Fruit fly (Drosophila melanogaster) whole organism, prepupa: Measurements from ENCODE around the gene CG8142.

Experiments
- Blimp-1 ChIP-seq: fragments of 200-800 bp; sonication (Bioruptor generic); optimal IDR thresholded peaks from 3 replicates; lab custom pipeline; 2017; ENCODE audit warnings: missing biosample characterization, missing genetic modification characterization, mild to moderate bottlenecking, moderate library complexity, missing genetic modification reagents
- CG10631 ChIP-seq: fragments of 200-800 bp; sonication (Bioruptor generic); optimal IDR thresholded peaks from 2 replicates; lab custom pipeline; 2016; ENCODE audit warnings: missing biosample characterization, missing genetic modification characterization
- CG11294 ChIP-seq: fragments of 200-800 bp; sonication (Bioruptor generic); IDR thresholded peaks from 2 replicates; pipeline ENCODE4 v1.3.6; 2022; ENCODE audit warnings: missing biosample characterization, missing genetic modification characterization
- CG11762 ChIP-seq: fragments of 200-800 bp; sonication (Bioruptor generic); optimal IDR thresholded peaks from 3 replicates; lab custom pipeline; 2016; ENCODE audit warnings: missing biosample characterization, missing genetic modification characterization; ENCODE audit not compliant: insufficient read depth
- CG11902 ChIP-seq: fragments of 200-800 bp; sonication (Bioruptor generic); optimal IDR thresholded peaks from 3 replicates; lab custom pipeline; 2016; ENCODE audit warnings: missing biosample characterization, missing genetic modification characterization
- CG1621 ChIP-seq: fragments of 200-800 bp; sonication (Bioruptor generic); optimal IDR thresholded peaks from 3 replicates; lab custom pipeline; 2018; ENCODE audit warnings: missing biosample characterization, mild to moderate bottlenecking, missing genetic modification characterization
- CG16779 ChIP-seq: fragments of 200-800 bp; sonication (Bioruptor generic); optimal IDR thresholded peaks from 3 replicates; lab custom pipeline; 2017; ENCODE audit warnings: missing biosample characterization, mild to moderate bottlenecking, missing genetic modification characterization
- CG31627 ChIP-seq: fragments of 200-800 bp; sonication (Bioruptor generic); optimal IDR thresholded peaks from 3 replicates; lab custom pipeline; 2016; ENCODE audit warnings: missing biosample characterization, missing genetic modification characterization
- CG32006 ChIP-seq: fragments of 200-800 bp; sonication (Bioruptor generic); optimal IDR thresholded peaks from 3 replicates; lab custom pipeline; 2017; ENCODE audit warnings: missing biosample characterization, mild to moderate bottlenecking, missing genetic modification characterization
- CG34406 ChIP-seq: fragments of 200-800 bp; sonication (Bioruptor generic); optimal IDR thresholded peaks from 3 replicates; lab custom pipeline; 2016; ENCODE audit warnings: missing biosample characterization, missing genetic modification characterization
- CG3919 ChIP-seq: fragments of 200-800 bp; sonication (Bioruptor generic); optimal IDR thresholded peaks from 3 replicates; lab custom pipeline; 2016; ENCODE audit warnings: missing biosample characterization, missing genetic modification characterization
- CG4318 ChIP-seq: fragments of 200-800 bp; sonication (Bioruptor generic); optimal IDR thresholded peaks from 3 replicates; lab custom pipeline; 2017; ENCODE audit warnings: missing biosample characterization, mild to moderate bottlenecking, missing genetic modification characterization
- CG6163 ChIP-seq: fragments of 200-800 bp; sonication (Bioruptor generic); IDR thresholded peaks from 3 replicates; pipeline ENCODE4 v1.3.6; 2022; ENCODE audit warnings: missing biosample characterization, missing genetic modification characterization
- CG6276 ChIP-seq: fragments of 200-800 bp; sonication (Bioruptor generic); optimal IDR thresholded peaks from 2 replicates; lab custom pipeline; 2017; ENCODE audit warnings: missing biosample characterization, mild to moderate bottlenecking, missing genetic modification characterization
- CG6792 ChIP-seq: fragments of 200-800 bp; sonication (Bioruptor generic); optimal IDR thresholded peaks from 3 replicates; lab custom pipeline; 2016; ENCODE audit warnings: missing biosample characterization, missing genetic modification characterization
- CG6808 ChIP-seq: fragments of 200-800 bp; sonication (Bioruptor generic); optimal IDR thresholded peaks from 3 replicates; lab custom pipeline; 2017; ENCODE audit warnings: missing biosample characterization, missing genetic modification characterization, mild to moderate bottlenecking, moderate library complexity, missing genetic modification reagents
- CG7368 ChIP-seq: fragments of 200-800 bp; sonication (Bioruptor generic); optimal IDR thresholded peaks from 3 replicates; lab custom pipeline; 2016; ENCODE audit warnings: missing biosample characterization, missing genetic modification characterization
- CG8119 ChIP-seq: fragments of 200-800 bp; sonication (Bioruptor generic); IDR thresholded peaks from 3 replicates; pipeline ENCODE4 v1.3.6; 2022; ENCODE audit warnings: missing biosample characterization, missing genetic modification characterization
- CG8319 ChIP-seq: fragments of 200-800 bp; sonication (Bioruptor generic); optimal IDR thresholded peaks from 3 replicates; lab custom pipeline; 2016; ENCODE audit warnings: missing biosample characterization, missing genetic modification characterization
- CG8632 ChIP-seq: fragments of 200-800 bp; sonication (Bioruptor generic); optimal IDR thresholded peaks from 3 replicates; lab custom pipeline; 2016; ENCODE audit warnings: missing biosample characterization, missing genetic modification characterization
- CG9139 ChIP-seq: fragments of 200-800 bp; sonication (Bioruptor generic); optimal IDR thresholded peaks from 3 replicates; lab custom pipeline; 2017; ENCODE audit warnings: missing biosample characterization, mild to moderate bottlenecking, missing genetic modification characterization
- Eip75B ChIP-seq: fragments of 200-800 bp; sonication (Bioruptor generic); optimal IDR thresholded peaks from 3 replicates; lab custom pipeline; 2016; ENCODE audit warnings: missing biosample characterization, missing genetic modification characterization
- Eip78C ChIP-seq: fragments of 200-800 bp; sonication (Bioruptor generic); peaks from one replicate; lab custom pipeline; 2016; ENCODE audit warnings: missing biosample characterization, missing genetic modification characterization
- Eip93F ChIP-seq: fragments of 200-800 bp; sonication (Bioruptor generic); optimal IDR thresholded peaks from 2 replicates; lab custom pipeline; 2016; ENCODE audit warnings: missing biosample characterization, mild to moderate bottlenecking, missing genetic modification characterization
- Ets21C ChIP-seq: fragments of 200-800 bp; sonication (Bioruptor generic); optimal IDR thresholded peaks from 3 replicates; lab custom pipeline; 2016; ENCODE audit warnings: missing biosample characterization, missing genetic modification characterization
- Ets96B ChIP-seq: fragments of 200-800 bp; optimal IDR thresholded peaks from 2 replicates; lab custom pipeline; 2019; ENCODE audit warnings: missing biosample characterization, mild to moderate bottlenecking, missing genetic modification characterization, moderate library complexity
- Gug ChIP-seq: fragments of 200-800 bp; sonication (Bioruptor generic); IDR thresholded peaks from 2 replicates; pipeline ENCODE4 v1.3.6; 2022; ENCODE audit warnings: missing biosample characterization, missing genetic modification characterization
- Hr38 ChIP-seq: sonication (Bioruptor generic); optimal IDR thresholded peaks from 2 replicates; lab custom pipeline; 2016; ENCODE audit warnings: missing biosample characterization, missing genetic modification characterization
- Hr39 ChIP-seq: fragments of 200-800 bp; sonication (Bioruptor generic); optimal IDR thresholded peaks from 2 replicates; lab custom pipeline; 2016; ENCODE audit warnings: missing biosample characterization, missing genetic modification characterization
- Hr4 ChIP-seq: fragments of 200-800 bp; sonication (Bioruptor generic); optimal IDR thresholded peaks from 3 replicates; lab custom pipeline; 2016; ENCODE audit warnings: missing biosample characterization, missing genetic modification characterization
- Lpt ChIP-seq: fragments of 200-800 bp; sonication (Bioruptor generic); optimal IDR thresholded peaks from 3 replicates; lab custom pipeline; 2016; ENCODE audit warnings: missing biosample characterization, missing genetic modification characterization
- Met ChIP-seq: fragments of 200-800 bp; sonication (Bioruptor generic); optimal IDR thresholded peaks from 3 replicates; lab custom pipeline; 2016; ENCODE audit warnings: missing biosample characterization, missing genetic modification characterization
- Sox102F ChIP-seq: fragments of 200-800 bp; sonication (Bioruptor generic); optimal IDR thresholded peaks from 2 replicates; lab custom pipeline; 2016; ENCODE audit warnings: missing biosample characterization, mild to moderate bottlenecking, missing genetic modification characterization
- Sox14 ChIP-seq: fragments of 200-800 bp; sonication (Bioruptor generic); optimal IDR thresholded peaks from 3 replicates; lab custom pipeline; 2016; ENCODE audit warnings: missing biosample characterization, missing genetic modification characterization
- Sox15 ChIP-seq: fragments of 200-800 bp; sonication (Bioruptor generic); optimal IDR thresholded peaks from 3 replicates; lab custom pipeline; 2016; ENCODE audit warnings: missing biosample characterization, missing genetic modification characterization
- achi ChIP-seq: fragments of 200-800 bp; sonication (Bioruptor generic); optimal IDR thresholded peaks from 3 replicates; lab custom pipeline; 2016; ENCODE audit warnings: missing biosample characterization, missing genetic modification characterization
- acj6 ChIP-seq: fragments of 200-800 bp; sonication (Bioruptor generic); optimal IDR thresholded peaks from 3 replicates; lab custom pipeline; 2016; ENCODE audit warnings: missing biosample characterization, missing genetic modification characterization
- cyc ChIP-seq: fragments of 200-800 bp; sonication (Bioruptor generic); optimal IDR thresholded peaks from 3 replicates; lab custom pipeline; 2016; ENCODE audit warnings: missing biosample characterization, missing genetic modification characterization
- dac ChIP-seq: fragments of 200-800 bp; sonication (Bioruptor generic); optimal IDR thresholded peaks from 2 replicates; lab custom pipeline; 2017; ENCODE audit warnings: missing biosample characterization, mild to moderate bottlenecking, missing genetic modification characterization
- dsx ChIP-seq: fragments of 200-800 bp; optimal IDR thresholded peaks from 3 replicates; lab custom pipeline; 2019; ENCODE audit warnings: missing biosample characterization, mild to moderate bottlenecking, missing genetic modification characterization, moderate library complexity; ENCODE audit not compliant: poor library complexity, severe bottlenecking
- eg ChIP-seq: fragments of 200-800 bp; sonication (Bioruptor generic); IDR thresholded peaks from 3 replicates; pipeline ENCODE4 v1.3.6; 2022; ENCODE audit warnings: missing biosample characterization, missing genetic modification characterization
- esn ChIP-seq: fragments of 200-800 bp; sonication (Bioruptor generic); optimal IDR thresholded peaks from 2 replicates; lab custom pipeline; 2016; ENCODE audit warnings: missing biosample characterization, mild to moderate bottlenecking, missing genetic modification characterization, moderate library complexity
- fd59A ChIP-seq: fragments of 200-800 bp; sonication (Bioruptor generic); optimal IDR thresholded peaks from 2 replicates; lab custom pipeline; 2017; ENCODE audit warnings: missing biosample characterization, mild to moderate bottlenecking, missing genetic modification characterization, missing genetic modification reagents
- fd85E ChIP-seq: fragments of 200-800 bp; sonication (Bioruptor generic); optimal IDR thresholded peaks from 3 replicates; lab custom pipeline; 2016; ENCODE audit warnings: missing biosample characterization, missing genetic modification characterization
- fkh ChIP-seq: fragments of 200-800 bp; sonication (Bioruptor generic); optimal IDR thresholded peaks from 3 replicates; lab custom pipeline; 2017; ENCODE audit warnings: missing biosample characterization, mild to moderate bottlenecking, missing genetic modification characterization, moderate library complexity
- lz ChIP-seq: fragments of 200-800 bp; sonication (Bioruptor generic); optimal IDR thresholded peaks from 3 replicates; lab custom pipeline; 2016; ENCODE audit warnings: missing biosample characterization, missing genetic modification characterization
- net ChIP-seq: fragments of 200-800 bp; sonication (Bioruptor generic); optimal IDR thresholded peaks from 3 replicates; lab custom pipeline; 2016; ENCODE audit warnings: missing biosample characterization, missing genetic modification characterization
- spab ChIP-seq: fragments of 200-800 bp; sonication (Bioruptor generic); optimal IDR thresholded peaks from 2 replicates; lab custom pipeline; 2017; ENCODE audit warnings: missing biosample characterization, mild to moderate bottlenecking, missing genetic modification characterization, missing genetic modification reagents
- svp ChIP-seq: fragments of 200-800 bp; sonication (Bioruptor generic); peaks from one replicate; lab custom pipeline; 2016; ENCODE audit warnings: missing biosample characterization, missing genetic modification characterization
- topi ChIP-seq: fragments of 200-800 bp; sonication (Bioruptor generic); optimal IDR thresholded peaks from 3 replicates; lab custom pipeline; 2016; ENCODE audit warnings: missing biosample characterization, missing genetic modification characterization
- vri ChIP-seq: fragments of 200-800 bp; sonication (Bioruptor generic); optimal IDR thresholded peaks from 3 replicates; lab custom pipeline; 2016; ENCODE audit warnings: missing biosample characterization, mild to moderate bottlenecking, missing genetic modification characterization

CG8142 gene

DNA sequence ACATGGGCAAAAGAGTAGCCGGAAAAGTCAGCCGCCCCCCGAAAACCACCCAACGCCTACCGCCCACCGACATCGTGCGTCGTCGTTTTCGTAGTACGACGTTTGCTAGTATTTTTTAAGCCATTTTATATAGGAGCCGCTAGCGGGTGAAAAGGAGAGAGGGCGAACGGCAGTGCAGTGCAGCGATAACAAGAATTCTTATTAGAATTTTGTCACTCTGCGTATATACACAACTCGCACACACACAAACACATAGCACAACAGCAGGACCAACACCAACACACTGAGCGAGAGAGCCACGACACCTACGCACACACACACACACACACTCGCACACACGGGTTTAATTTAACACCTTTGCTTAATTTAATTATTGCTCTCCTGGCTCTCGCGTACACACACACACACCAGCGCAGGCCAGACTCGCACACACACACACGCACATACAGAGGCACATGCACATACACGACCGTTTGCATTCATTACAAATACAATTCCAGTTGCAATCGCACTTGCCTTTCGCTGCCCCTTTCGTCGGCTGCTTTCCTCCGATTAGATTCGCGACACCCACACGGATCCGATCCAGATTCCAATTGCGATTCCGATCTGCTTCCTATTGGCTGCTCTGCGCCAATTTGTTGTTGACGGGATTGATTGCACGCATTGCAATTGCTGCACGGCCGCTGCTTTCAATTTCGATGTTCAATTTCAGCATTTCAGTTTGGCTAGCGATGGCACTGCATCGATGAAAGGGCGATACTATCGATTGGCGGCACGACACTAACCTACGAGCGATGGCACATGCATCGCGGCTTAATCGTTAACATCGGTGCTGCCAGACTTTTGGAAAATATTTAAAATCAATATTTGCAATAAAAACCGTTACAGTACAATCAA is 17.4 kb downstream of the CG8142 start, which contains the start of gene Socs16D:
Socs16D (minus strand) TSS at position 758 of the 897 bp plus-strand sequence.
- no peak for TF ChIP-seq dac
- TF ChIP-seq Ets96B (tag; lab: Kevin White, UChicago): no peak
- TF ChIP-seq CG9139 (GFP tag; lab: Kevin White, UChicago): no peak
- TF ChIP-seq CG11902 (GFP tag; lab: Kevin White, UChicago): no peak
- TF ChIP-seq Blimp-1 (GFP tag; lab: Kevin White, UChicago): no peak
- TF ChIP-seq achi (GFP tag; lab: Kevin White, UChicago): no peak
- TF ChIP-seq Met: peak; percentile 37
- TF ChIP-seq Hr38: no peak
- TF ChIP-seq fd85E (GFP tag; lab: Kevin White, UChicago): no peak
- TF ChIP-seq CG10631: peak; percentile 1
- TF ChIP-seq CG6792: no peak
- TF ChIP-seq Lpt (GFP tag; lab: Kevin White, UChicago): peak; percentile 52
- TF ChIP-seq CG4318: no peak
- TF ChIP-seq Hr39 (GFP tag; lab: Kevin White, UChicago): peak; percentile 1
- TF ChIP-seq CG31627 (GFP tag; lab: Kevin White, UChicago): peak; percentile 32
- no peak for TF ChIP-seq Ets21C (GFP tag; lab: Kevin White, UChicago)
- peak; percentile 33 for TF ChIP-seq vri
- no peak for TF ChIP-seq CG11762
- no peak for TF ChIP-seq CG7368 (GFP tag; lab: Kevin White, UChicago)
- TF ChIP-seq CG6808: no peak
- no peak; the same call in 2 of the 3 replicates for TF ChIP-seq CG6163 (GFP tag; lab: Robert Waterston, UW)
- no peak for TF ChIP-seq CG3919
- TF ChIP-seq lz (GFP tag; lab: Kevin White, UChicago): peak; percentile 26
- peak; percentile 20 for TF ChIP-seq CG16779
- no peak for TF ChIP-seq CG8319 (GFP tag; lab: Kevin White, UChicago)
- TF ChIP-seq CG32006 (GFP tag; lab: Kevin White, UChicago): no peak
- peak; percentile 47 for TF ChIP-seq topi (GFP tag; lab: Kevin White, UChicago)
- TF ChIP-seq fd59A (GFP tag; lab: Kevin White, UChicago): no peak
- no peak for TF ChIP-seq Eip93F (GFP tag; lab: Kevin White, UChicago)
- TF ChIP-seq Hr4 (GFP tag; lab: Kevin White, UChicago): no peak
- TF ChIP-seq Eip78C (GFP tag; lab: Kevin White, UChicago): peak; percentile 75
- no peak for TF ChIP-seq Sox15 (GFP tag; lab: Kevin White, UChicago)
- no peak for TF ChIP-seq CG6276 (GFP tag; lab: Kevin White, UChicago)
- no peak for TF ChIP-seq Eip75B (GFP tag; lab: Kevin White, UChicago)
- TF ChIP-seq acj6 (GFP tag; lab: Kevin White, UChicago): no peak
- 0 out of 3 replicates have a peak, but pooled peaks have one; percentile 10 for TF ChIP-seq eg (GFP tag; lab: Robert Waterston, UW)
- no peak for TF ChIP-seq spab
- TF ChIP-seq fkh (GFP tag; lab: Kevin White, UChicago): peak; percentile 94
- TF ChIP-seq cyc (GFP tag; lab: Kevin White, UChicago): peak; percentile 15
- TF ChIP-seq Sox102F (GFP tag; lab: Kevin White, UChicago): peak; percentile 45
- TF ChIP-seq esn: peak; percentile 48
- TF ChIP-seq CG8119: no peak
- no peak for TF ChIP-seq Gug (GFP tag; lab: Robert Waterston, UW)
- no peak for TF ChIP-seq CG11294 (GFP tag; lab: Robert Waterston, UW)
- TF ChIP-seq Sox14: peak; percentile 15
- TF ChIP-seq net: no peak
- no peak for TF ChIP-seq CG34406
- TF ChIP-seq CG8632 (GFP tag; lab: Kevin White, UChicago): peak; percentile 22
- peak; percentile 52 for TF ChIP-seq svp (GFP tag; lab: Kevin White, UChicago)
- TF ChIP-seq CG1621 (tag; lab: Kevin White, UChicago): no peak
- TF ChIP-seq dsx (GFP tag; lab: Kevin White, UChicago): peak; percentile 13
